Fruit fly (Drosophila melanogaster) whole organism, embryonic: ENCODE data around the gene BthD.
A peak's percentile ranks its signal among the peaks of the same experiment; 100 is the strongest.

Source experiments
- Bteb2 ChIP-seq: fragments of 200-800 bp; sonication (Bioruptor generic); optimal IDR thresholded peaks from 2 replicates; lab custom pipeline; 2016; ENCODE audit warnings: missing biosample characterization, missing genetic modification characterization
- CG10654 ChIP-seq: fragments of 200-800 bp; sonication (Bioruptor generic); optimal IDR thresholded peaks from 2 replicates; lab custom pipeline; 2016; ENCODE audit warnings: missing biosample characterization, missing genetic modification characterization
- CG11723 ChIP-seq: fragments of 200-800 bp; sonication (Bioruptor generic); optimal IDR thresholded peaks from 2 replicates; lab custom pipeline; 2017; ENCODE audit warnings: missing biosample characterization, mild to moderate bottlenecking, missing genetic modification characterization
- CG12942 ChIP-seq: fragments of 200-800 bp; sonication (Bioruptor generic); optimal IDR thresholded peaks from 3 replicates; lab custom pipeline; 2016; ENCODE audit warnings: missing biosample characterization, missing genetic modification characterization
- CG15011 ChIP-seq: fragments of 200-800 bp; sonication (Bioruptor generic); optimal IDR thresholded peaks from 3 replicates; lab custom pipeline; 2018; ENCODE audit warnings: missing biosample characterization, mild to moderate bottlenecking, missing genetic modification characterization
- CG15073 ChIP-seq: fragments of 200-800 bp; sonication (Bioruptor generic); optimal IDR thresholded peaks from 2 replicates; lab custom pipeline; 2016; ENCODE audit warnings: missing biosample characterization, missing genetic modification characterization
- CG15601 ChIP-seq: fragments of 200-800 bp; sonication (Bioruptor generic); optimal IDR thresholded peaks from 3 replicates; lab custom pipeline; 2019; ENCODE audit warnings: missing biosample characterization, mild to moderate bottlenecking, missing genetic modification characterization, moderate library complexity
- CG17186 ChIP-seq: fragments of 200-800 bp; sonication (Bioruptor generic); optimal IDR thresholded peaks from 3 replicates; lab custom pipeline; 2017; ENCODE audit warnings: missing biosample characterization, missing genetic modification reagents, missing genetic modification characterization
- CG17385 ChIP-seq: fragments of 200-800 bp; sonication (Bioruptor generic); optimal IDR thresholded peaks from 3 replicates; lab custom pipeline; 2018; ENCODE audit warnings: missing biosample characterization, mild to moderate bottlenecking, missing genetic modification characterization
- CG17612 ChIP-seq: fragments of 200-800 bp; sonication (Bioruptor generic); IDR thresholded peaks from 2 replicates; pipeline ENCODE4 v1.3.6; 2022; ENCODE audit warnings: missing biosample characterization, missing genetic modification characterization
- CG17802 ChIP-seq: fragments of 200-800 bp; sonication (Bioruptor generic); optimal IDR thresholded peaks from 2 replicates; lab custom pipeline; 2018; ENCODE audit warnings: missing biosample characterization, mild to moderate bottlenecking, missing genetic modification characterization, moderate library complexity
- CG2199 ChIP-seq: fragments of 200-800 bp; sonication (Bioruptor generic); IDR thresholded peaks from 3 replicates; pipeline ENCODE4 v1.3.6; 2022; ENCODE audit warnings: missing biosample characterization, missing genetic modification characterization
- CG3065 ChIP-seq: fragments of 200-800 bp; sonication (Bioruptor generic); optimal IDR thresholded peaks from 2 replicates; lab custom pipeline; 2016; ENCODE audit warnings: missing biosample characterization, missing genetic modification characterization
- CG33213 ChIP-seq: fragments of 200-800 bp; sonication (Bioruptor generic); optimal IDR thresholded peaks from 3 replicates; lab custom pipeline; 2016; ENCODE audit warnings: missing biosample characterization, missing genetic modification characterization
- CG34224 ChIP-seq: fragments of 200-800 bp; sonication (Bioruptor generic); IDR thresholded peaks from 3 replicates; pipeline ENCODE4 v1.3.6; 2022; ENCODE audit warnings: missing biosample characterization, missing genetic modification characterization; ENCODE audit not compliant: partially characterized antibody
- CG34376 ChIP-seq: fragments of 200-800 bp; sonication (Bioruptor generic); optimal IDR thresholded peaks from 2 replicates; lab custom pipeline; 2018; ENCODE audit warnings: missing biosample characterization, mild to moderate bottlenecking, missing genetic modification characterization
- CG3847 ChIP-seq: fragments of 200-800 bp; sonication (Bioruptor generic); IDR thresholded peaks from 2 replicates; pipeline ENCODE4 v1.3.6; 2022; ENCODE audit warnings: missing biosample characterization, missing genetic modification characterization
- CG7745 ChIP-seq: fragments of 200-800 bp; sonication (Bioruptor generic); optimal IDR thresholded peaks from 2 replicates; lab custom pipeline; 2018; ENCODE audit warnings: missing biosample characterization, mild to moderate bottlenecking, missing genetic modification characterization, moderate library complexity
- CG8089 ChIP-seq: fragments of 200-800 bp; sonication (Bioruptor generic); optimal IDR thresholded peaks from 3 replicates; lab custom pipeline; 2016; ENCODE audit warnings: missing biosample characterization, missing genetic modification characterization
- CG9876 ChIP-seq: fragments of 200-800 bp; sonication (Bioruptor generic); optimal IDR thresholded peaks from 2 replicates; lab custom pipeline; 2016; ENCODE audit warnings: missing biosample characterization, missing genetic modification characterization
- CHES-1-like ChIP-seq: fragments of 200-800 bp; sonication (Bioruptor generic); optimal IDR thresholded peaks from 2 replicates; lab custom pipeline; 2016; ENCODE audit warnings: missing biosample characterization, missing genetic modification characterization
- Dll ChIP-seq: fragments of 200-800 bp; sonication (Bioruptor generic); IDR thresholded peaks from 4 replicates; pipeline ENCODE4 v1.3.6; 2022; ENCODE audit warnings: missing biosample characterization, missing genetic modification characterization; ENCODE audit not compliant: partially characterized antibody
- Dref ChIP-seq: fragments of 200-800 bp; sonication (Bioruptor generic); IDR thresholded peaks from 2 replicates; pipeline ENCODE4 v1.3.6; 2022; ENCODE audit warnings: missing biosample characterization, missing genetic modification characterization
- Ets97D ChIP-seq: fragments of 200-800 bp; sonication (Bioruptor generic); optimal IDR thresholded peaks from 3 replicates; lab custom pipeline; 2016; ENCODE audit warnings: missing biosample characterization, missing genetic modification characterization
- HLH4C ChIP-seq: fragments of 200-800 bp; sonication (Bioruptor generic); IDR thresholded peaks from 3 replicates; pipeline ENCODE4 v1.3.6; 2022; ENCODE audit warnings: missing biosample characterization, missing genetic modification characterization; ENCODE audit not compliant: partially characterized antibody
- Kr ChIP-seq: fragments of 200-800 bp; sonication (Bioruptor generic); optimal IDR thresholded peaks from 2 replicates; lab custom pipeline; 2017; ENCODE audit warnings: missing biosample characterization, mild to moderate bottlenecking, missing genetic modification characterization
- Max ChIP-seq: fragments of 200-800 bp; sonication (Bioruptor generic); optimal IDR thresholded peaks from 2 replicates; lab custom pipeline; 2016; ENCODE audit warnings: missing biosample characterization, mild to moderate bottlenecking, missing genetic modification characterization
- Neu2 ChIP-seq: fragments of 200-800 bp; sonication (Bioruptor generic); optimal IDR thresholded peaks from 3 replicates; lab custom pipeline; 2016; ENCODE audit warnings: missing biosample characterization, missing genetic modification characterization, borderline replicate concordance
- Rfx ChIP-seq: fragments of 200-800 bp; sonication (Bioruptor generic); IDR thresholded peaks from 2 replicates; pipeline ENCODE4 v1.3.6; 2022; ENCODE audit warnings: missing biosample characterization, missing genetic modification characterization
- Side ChIP-seq: fragments of 200-800 bp; sonication (Bioruptor generic); optimal IDR thresholded peaks from 2 replicates; lab custom pipeline; 2016; ENCODE audit warnings: missing biosample characterization, missing genetic modification characterization
- Sox102F ChIP-seq: fragments of 200-800 bp; sonication (Bioruptor generic); optimal IDR thresholded peaks from 2 replicates; lab custom pipeline; 2018; ENCODE audit warnings: missing biosample characterization, mild to moderate bottlenecking, missing genetic modification characterization, moderate library complexity
- Vsx1 ChIP-seq: fragments of 200-800 bp; sonication (Bioruptor generic); optimal IDR thresholded peaks from 2 replicates; lab custom pipeline; 2017; ENCODE audit warnings: missing biosample characterization, mild to moderate bottlenecking, missing genetic modification characterization, missing genetic modification reagents
- corto ChIP-seq: fragments of 200-800 bp; sonication (Bioruptor generic); optimal IDR thresholded peaks from 2 replicates; lab custom pipeline; 2016; ENCODE audit warnings: missing biosample characterization, mild to moderate bottlenecking, missing genetic modification characterization, moderate library complexity
- ewg ChIP-seq: fragments of 200-800 bp; sonication (Bioruptor generic); optimal IDR thresholded peaks from 3 replicates; lab custom pipeline; 2017; ENCODE audit warnings: mild to moderate bottlenecking, missing biosample characterization, missing genetic modification reagents, missing genetic modification characterization
- fd96Cb ChIP-seq: fragments of 200-800 bp; sonication (Bioruptor generic); optimal IDR thresholded peaks from 2 replicates; lab custom pipeline; 2018; ENCODE audit warnings: missing biosample characterization, mild to moderate bottlenecking, missing genetic modification characterization, moderate library complexity
- grau ChIP-seq: fragments of 200-800 bp; optimal IDR thresholded peaks from 3 replicates; lab custom pipeline; 2019; ENCODE audit warnings: missing biosample characterization, mild to moderate bottlenecking, missing genetic modification characterization, moderate library complexity
- grn ChIP-seq: fragments of 200-800 bp; sonication (Bioruptor generic); optimal IDR thresholded peaks from 3 replicates; lab custom pipeline; 2017; ENCODE audit warnings: missing biosample characterization, missing genetic modification characterization
- gsb ChIP-seq: fragments of 200-800 bp; sonication (Bioruptor generic); IDR thresholded peaks from 2 replicates; pipeline ENCODE4 v1.3.6; 2022; ENCODE audit warnings: missing biosample characterization, missing genetic modification characterization
- gt ChIP-seq: fragments of 200-800 bp; sonication (Bioruptor generic); IDR thresholded peaks from 2 replicates; pipeline ENCODE4 v1.3.6; 2022; ENCODE audit warnings: missing biosample characterization, missing genetic modification characterization
- h ChIP-seq: fragments of >200 bp; optimal IDR thresholded peaks from 2 replicates; lab custom pipeline; 2017
- kah ChIP-seq: fragments of 200-800 bp; sonication (Bioruptor generic); optimal IDR thresholded peaks from 2 replicates; lab custom pipeline; 2018; ENCODE audit warnings: missing biosample characterization, mild to moderate bottlenecking, missing genetic modification characterization
- lola ChIP-seq, 3 experiments: fragments of >200 bp in 2 of 3; fragments of 200-800 bp in 1 of 3; sonication (Bioruptor generic) in 1 of 3; optimal IDR thresholded peaks; 2 replicates each; lab custom pipeline; 2017 to 2019; ENCODE audit warnings: missing biosample characterization in 3 of 3, missing genetic modification characterization in 3 of 3, mild to moderate bottlenecking in 1 of 3, moderate library complexity in 1 of 3
- oc ChIP-seq: fragments of 200-800 bp; sonication (Bioruptor generic); optimal IDR thresholded peaks from 2 replicates; lab custom pipeline; 2018; ENCODE audit warnings: missing biosample characterization, mild to moderate bottlenecking, missing genetic modification characterization, moderate library complexity
- otp ChIP-seq: fragments of 200-800 bp; sonication (Bioruptor generic); IDR thresholded peaks from 3 replicates; pipeline ENCODE4, ENCODE4 v1.3.6; 2022; ENCODE audit warnings: missing biosample characterization, missing genetic modification characterization
- scrt ChIP-seq: fragments of 200-800 bp; sonication (Bioruptor generic); optimal IDR thresholded peaks from 2 replicates; lab custom pipeline; 2018; ENCODE audit warnings: missing biosample characterization, mild to moderate bottlenecking, missing genetic modification characterization, moderate library complexity
- sna ChIP-seq: fragments of 200-800 bp; sonication (Bioruptor generic); IDR thresholded peaks from 2 replicates; pipeline ENCODE4 v1.3.6; 2022; ENCODE audit warnings: missing biosample characterization, missing genetic modification characterization; ENCODE audit not compliant: partially characterized antibody
- sob ChIP-seq: fragments of 200-800 bp; sonication (Bioruptor generic); IDR thresholded peaks from 2 replicates; pipeline ENCODE4 v1.3.6; 2022; ENCODE audit warnings: missing biosample characterization, missing genetic modification characterization
- stwl ChIP-seq: fragments of 200-800 bp; sonication (Bioruptor generic); optimal IDR thresholded peaks from 3 replicates; lab custom pipeline; 2018; ENCODE audit warnings: missing biosample characterization, mild to moderate bottlenecking, missing genetic modification characterization, moderate library complexity
- tap ChIP-seq: fragments of 200-800 bp; optimal IDR thresholded peaks from 3 replicates; lab custom pipeline; 2019; ENCODE audit warnings: missing biosample characterization, mild to moderate bottlenecking, missing genetic modification characterization, moderate library complexity
- ttk ChIP-seq: fragments of 200-800 bp; sonication (Bioruptor generic); IDR thresholded peaks from 2 replicates; pipeline ENCODE4 v2.1.2; 2022; ENCODE audit warnings: missing biosample characterization, missing genetic modification characterization
- zfh1 ChIP-seq: fragments of 200-800 bp; sonication (Bioruptor generic); IDR thresholded peaks from 3 replicates; pipeline ENCODE4 v1.3.6; 2022; ENCODE audit warnings: missing biosample characterization, missing genetic modification characterization

Gene BthD

DNA sequence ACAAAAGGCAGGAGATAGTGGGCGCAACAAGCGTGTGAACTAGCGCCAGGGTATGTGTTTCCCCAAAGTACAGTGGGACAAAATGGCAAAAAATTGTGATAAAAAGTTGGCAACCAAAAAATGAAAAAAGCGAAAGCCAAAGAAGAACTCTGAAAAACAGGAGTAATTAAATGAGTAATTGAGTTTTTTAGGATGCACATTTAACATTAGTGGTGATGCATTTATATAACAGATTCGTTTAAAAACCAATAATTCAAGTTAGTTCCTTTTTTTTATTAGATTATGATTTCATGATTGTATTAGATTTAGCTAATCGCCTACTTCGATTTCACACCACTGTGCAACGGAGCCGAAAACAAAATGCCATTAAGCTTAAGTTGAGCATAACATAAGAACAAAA, 39.5 kb upstream of the BthD start (continued):
- TF ChIP-seq Dll = no peak
- no peak for TF ChIP-seq CG33213 (GFP tag; lab: Kevin White, UChicago)
- peak; percentile 32; the same call in 1 of the 2 replicates for TF ChIP-seq CG3847 (GFP tag; lab: Robert Waterston, UW)
- TF ChIP-seq CG17385 (GFP tag; lab: Kevin White, UChicago) = peak; percentile 51
- TF ChIP-seq gsb = no peak
- TF ChIP-seq oc (tag; lab: Kevin White, UChicago) = no peak
- no peak for TF ChIP-seq CG7745 (tag; lab: Kevin White, UChicago)
- TF ChIP-seq sna (GFP tag; lab: Robert Waterston, UW) = no peak
- peak in 1 of 3 experiments; percentile 70 for TF ChIP-seq lola (GFP tag; optimal IDR thresholded peaks at IDR 0.05; lab: Kevin White, UChicago)
- TF ChIP-seq Sox102F (GFP tag; lab: Kevin White, UChicago) = peak; percentile 74
- no peak for TF ChIP-seq kah (GFP tag; lab: Kevin White, UChicago)
- TF ChIP-seq scrt (GFP tag; lab: Kevin White, UChicago) = peak; percentile 18
- peak; percentile 77 for TF ChIP-seq fd96Cb
- no peak for TF ChIP-seq CG15073 (GFP tag; lab: Kevin White, UChicago)
- TF ChIP-seq Ets97D = no peak
- no peak for TF ChIP-seq CHES-1-like (GFP tag; lab: Kevin White, UChicago)
- TF ChIP-seq sob (GFP tag; lab: Robert Waterston, UW) = no peak
- peak; percentile 9 for TF ChIP-seq CG11723 (GFP tag; lab: Kevin White, UChicago)
- no peak for TF ChIP-seq grn (GFP tag; lab: Kevin White, UChicago)
- no peak for TF ChIP-seq Neu2 (GFP tag; lab: Kevin White, UChicago)
- no peak for TF ChIP-seq HLH4C
- TF ChIP-seq Bteb2 (GFP tag; lab: Kevin White, UChicago) = peak; percentile 42
- no peak for TF ChIP-seq gt
- TF ChIP-seq Vsx1 (GFP tag; lab: Kevin White, UChicago) = peak; percentile 45
- TF ChIP-seq h (lab: Kevin White, UChicago) = no peak
- peak; percentile 17 for TF ChIP-seq Side (GFP tag; lab: Kevin White, UChicago)
- TF ChIP-seq CG12942 = peak; percentile 31
- no peak for TF ChIP-seq ttk
- TF ChIP-seq corto (GFP tag; lab: Kevin White, UChicago) = no peak
- TF ChIP-seq CG17802 = no peak
- TF ChIP-seq otp (GFP tag; lab: Robert Waterston, UW) = peak; percentile 28; the same call in 1 of the 3 replicates
- TF ChIP-seq CG34224 = no peak
- peak; percentile 31 for TF ChIP-seq ewg
- TF ChIP-seq CG3065 = no peak
- no peak for TF ChIP-seq CG2199 (GFP tag; lab: Robert Waterston, UW)
- TF ChIP-seq CG15011 (GFP tag; lab: Kevin White, UChicago) = peak; percentile 22
- no peak for TF ChIP-seq CG17612 (GFP tag; lab: Robert Waterston, UW)
- peak; percentile 57; the same call in 2 of the 3 replicates for TF ChIP-seq zfh1 (GFP tag; lab: Robert Waterston, UW)
- no peak for TF ChIP-seq Dref (GFP tag; lab: Robert Waterston, UW)
- no peak for TF ChIP-seq stwl (tag; lab: Kevin White, UChicago)
- TF ChIP-seq CG17186 (GFP tag; lab: Kevin White, UChicago) = no peak
- TF ChIP-seq Kr (GFP tag; lab: Kevin White, UChicago) = no peak
- TF ChIP-seq CG34376 (GFP tag; lab: Kevin White, UChicago) = no peak
- TF ChIP-seq Max = peak; percentile 35
- peak; percentile 71 for TF ChIP-seq grau (tag; lab: Kevin White, UChicago)
- peak; percentile 27 for TF ChIP-seq CG10654 (GFP tag; lab: Kevin White, UChicago)
- peak; percentile 17 for TF ChIP-seq CG15601 (tag; lab: Kevin White, UChicago)
- no peak for TF ChIP-seq CG8089 (GFP tag; lab: Kevin White, UChicago)
- TF ChIP-seq tap (tag; lab: Kevin White, UChicago) = peak; percentile 22
- peak; percentile 48 for TF ChIP-seq Rfx (GFP tag; lab: Robert Waterston, UW)
- peak; percentile 4 for TF ChIP-seq CG9876 (GFP tag; lab: Kevin White, UChicago)
